Fruit fly (Drosophila melanogaster) whole organism, embryonic: Measurements from ENCODE around the gene CG10589.
A peak's percentile ranks its signal among the peaks of the same experiment; 100 is the strongest.

ENCODE experiments used
- ATbp ChIP-seq: fragments of 200-800 bp; sonication (Bioruptor generic); optimal IDR thresholded peaks from 2 replicates; lab custom pipeline; 2017; ENCODE audit warnings: missing biosample characterization, mild to moderate bottlenecking, missing genetic modification characterization, missing genetic modification reagents
- Abd-B ChIP-seq: fragments of 200-800 bp; sonication (Bioruptor generic); optimal IDR thresholded peaks from 2 replicates; lab custom pipeline; 2018; ENCODE audit warnings: missing biosample characterization, mild to moderate bottlenecking, missing genetic modification characterization, moderate library complexity
- CG11398 ChIP-seq: fragments of 200-800 bp; sonication (Bioruptor generic); optimal IDR thresholded peaks from 2 replicates; lab custom pipeline; 2016; ENCODE audit warnings: missing biosample characterization, missing genetic modification characterization
- CG11504 ChIP-seq: fragments of 200-800 bp; sonication (Bioruptor generic); optimal IDR thresholded peaks from 3 replicates; lab custom pipeline; 2019; ENCODE audit warnings: missing biosample characterization, mild to moderate bottlenecking, missing genetic modification characterization, moderate library complexity
- CG12236 ChIP-seq: fragments of 200-800 bp; sonication (Bioruptor generic); optimal IDR thresholded peaks from 2 replicates; lab custom pipeline; 2016; ENCODE audit warnings: missing biosample characterization, missing genetic modification characterization
- CG14014 ChIP-seq: fragments of 200-800 bp; sonication (Bioruptor generic); IDR thresholded peaks from 2 replicates; pipeline ENCODE4 v1.3.6; 2022; ENCODE audit warnings: missing biosample characterization, missing genetic modification characterization
- CG1529 ChIP-seq: fragments of 200-800 bp; sonication (Bioruptor generic); optimal IDR thresholded peaks from 3 replicates; lab custom pipeline; 2018; ENCODE audit warnings: missing biosample characterization, missing genetic modification characterization
- CG15601 ChIP-seq: fragments of 200-800 bp; sonication (Bioruptor generic); optimal IDR thresholded peaks from 3 replicates; lab custom pipeline; 2019; ENCODE audit warnings: missing biosample characterization, mild to moderate bottlenecking, missing genetic modification characterization, moderate library complexity
- CG15696 ChIP-seq: fragments of 200-800 bp; sonication (Bioruptor generic); optimal IDR thresholded peaks from 2 replicates; lab custom pipeline; 2019; ENCODE audit warnings: missing biosample characterization, mild to moderate bottlenecking, missing genetic modification characterization, moderate library complexity
- CG2678 ChIP-seq: fragments of 200-800 bp; sonication (Bioruptor generic); optimal IDR thresholded peaks from 3 replicates; lab custom pipeline; 2019; ENCODE audit warnings: missing biosample characterization, mild to moderate bottlenecking, missing genetic modification characterization, moderate library complexity
- CG2889 ChIP-seq: fragments of 200-800 bp; sonication (Bioruptor generic); IDR thresholded peaks from 3 replicates; pipeline ENCODE4 v1.3.6; 2022; ENCODE audit warnings: missing biosample characterization, missing genetic modification characterization
- CG3065 ChIP-seq: fragments of 200-800 bp; sonication (Bioruptor generic); optimal IDR thresholded peaks from 2 replicates; lab custom pipeline; 2016; ENCODE audit warnings: missing biosample characterization, missing genetic modification characterization
- CG34376 ChIP-seq: fragments of 200-800 bp; sonication (Bioruptor generic); optimal IDR thresholded peaks from 2 replicates; lab custom pipeline; 2018; ENCODE audit warnings: missing biosample characterization, mild to moderate bottlenecking, missing genetic modification characterization
- CG4282 ChIP-seq: fragments of 200-800 bp; sonication (Bioruptor generic); optimal IDR thresholded peaks from 2 replicates; lab custom pipeline; 2016; ENCODE audit warnings: missing biosample characterization, missing genetic modification characterization
- CG6813 ChIP-seq: fragments of 200-800 bp; sonication (Bioruptor generic); optimal IDR thresholded peaks from 2 replicates; lab custom pipeline; 2017; ENCODE audit warnings: missing biosample characterization, missing genetic modification characterization, mild to moderate bottlenecking, moderate library complexity, missing genetic modification reagents
- CG7271 ChIP-seq: fragments of 200-800 bp; sonication (Bioruptor generic); optimal IDR thresholded peaks from 2 replicates; lab custom pipeline; 2018; ENCODE audit warnings: missing biosample characterization, mild to moderate bottlenecking, missing genetic modification characterization, moderate library complexity
- CG7839 ChIP-seq: fragments of 200-800 bp; sonication (Bioruptor generic); optimal IDR thresholded peaks from 3 replicates; lab custom pipeline; 2018; ENCODE audit warnings: missing biosample characterization, mild to moderate bottlenecking, missing genetic modification characterization, moderate library complexity
- CG8388 ChIP-seq: fragments of 200-800 bp; sonication (Bioruptor generic); optimal IDR thresholded peaks from 2 replicates; lab custom pipeline; 2019; ENCODE audit warnings: missing biosample characterization, mild to moderate bottlenecking, missing genetic modification characterization, moderate library complexity
- CrebB ChIP-seq: fragments of 200-800 bp; sonication (Bioruptor generic); optimal IDR thresholded peaks from 3 replicates; lab custom pipeline; 2018; ENCODE audit warnings: missing biosample characterization, mild to moderate bottlenecking, missing genetic modification characterization
- D19A ChIP-seq: fragments of 200-800 bp; optimal IDR thresholded peaks from 3 replicates; lab custom pipeline; 2019; ENCODE audit warnings: missing biosample characterization, mild to moderate bottlenecking, missing genetic modification characterization, moderate library complexity
- Deaf1 ChIP-seq: fragments of 200-800 bp; optimal IDR thresholded peaks from 3 replicates; lab custom pipeline; 2019; ENCODE audit warnings: missing biosample characterization, mild to moderate bottlenecking, missing genetic modification characterization, moderate library complexity
- Dll ChIP-seq: fragments of 200-800 bp; sonication (Bioruptor generic); IDR thresholded peaks from 4 replicates; pipeline ENCODE4 v1.3.6; 2022; ENCODE audit warnings: missing biosample characterization, missing genetic modification characterization; ENCODE audit not compliant: partially characterized antibody
- ERR ChIP-seq: fragments of 200-800 bp; sonication (Bioruptor generic); optimal IDR thresholded peaks from 2 replicates; lab custom pipeline; 2016; ENCODE audit warnings: missing biosample characterization, missing genetic modification characterization
- Fer2 ChIP-seq: fragments of 200-800 bp; sonication (Bioruptor generic); optimal IDR thresholded peaks from 2 replicates; lab custom pipeline; 2018; ENCODE audit warnings: missing biosample characterization, mild to moderate bottlenecking, missing genetic modification characterization, moderate library complexity
- HHEX ChIP-seq: fragments of 200-800 bp; sonication (Bioruptor generic); optimal IDR thresholded peaks from 3 replicates; lab custom pipeline; 2017; ENCODE audit warnings: missing biosample characterization, mild to moderate bottlenecking, missing genetic modification characterization, missing genetic modification reagents
- Hsf ChIP-seq: fragments of 200-800 bp; sonication (Bioruptor generic); optimal IDR thresholded peaks from 3 replicates; lab custom pipeline; 2016; ENCODE audit warnings: missing biosample characterization, missing genetic modification characterization
- Poxn ChIP-seq: fragments of 200-800 bp; sonication (Bioruptor generic); IDR thresholded peaks from 2 replicates; pipeline ENCODE4 v1.3.6; 2022; ENCODE audit warnings: missing biosample characterization, missing genetic modification characterization
- Ssrp ChIP-seq: fragments of 200-800 bp; sonication (Bioruptor generic); optimal IDR thresholded peaks from 2 replicates; lab custom pipeline; 2018; ENCODE audit warnings: missing biosample characterization, mild to moderate bottlenecking, missing genetic modification characterization, moderate library complexity
- crp ChIP-seq, 2 experiments: fragments of 200-800 bp; sonication (Bioruptor generic); optimal IDR thresholded peaks; 2 replicates in 1 of 2; 3 replicates in 1 of 2; lab custom pipeline; 2017; ENCODE audit warnings: missing biosample characterization in 2 of 2, missing genetic modification characterization in 2 of 2, mild to moderate bottlenecking in 1 of 2, moderate library complexity in 1 of 2
- dimm ChIP-seq: fragments of 200-800 bp; sonication (Bioruptor generic); IDR thresholded peaks from 2 replicates; pipeline ENCODE4 v1.3.6; 2022; ENCODE audit warnings: missing biosample characterization, missing genetic modification characterization
- dmrt99B ChIP-seq: fragments of 200-800 bp; sonication (Bioruptor generic); optimal IDR thresholded peaks from 2 replicates; lab custom pipeline; 2018; ENCODE audit warnings: missing biosample characterization, mild to moderate bottlenecking, missing genetic modification characterization, moderate library complexity
- eve ChIP-seq, 2 experiments: fragments of >200 bp; optimal IDR thresholded peaks; 2 replicates each; lab custom pipeline; 2017; ENCODE audit warnings: missing biosample characterization in 2 of 2, missing genetic modification characterization in 2 of 2
- fru ChIP-seq: fragments of >200 bp; optimal IDR thresholded peaks from 2 replicates; lab custom pipeline; 2017
- gce ChIP-seq: fragments of 200-800 bp; sonication (Bioruptor generic); IDR thresholded peaks from 3 replicates; pipeline ENCODE4 v1.3.6; 2022; ENCODE audit warnings: missing biosample characterization, missing genetic modification characterization
- gro ChIP-seq: fragments of 200-800 bp; sonication (Bioruptor generic); optimal IDR thresholded peaks from 2 replicates; lab custom pipeline; 2016; ENCODE audit warnings: missing biosample characterization, missing genetic modification characterization
- gsb ChIP-seq: fragments of 200-800 bp; sonication (Bioruptor generic); IDR thresholded peaks from 2 replicates; pipeline ENCODE4 v1.3.6; 2022; ENCODE audit warnings: missing biosample characterization, missing genetic modification characterization
- hkb ChIP-seq, 2 experiments: fragments of 200-800 bp in 1 of 2; fragments of >200 bp in 1 of 2; sonication (Bioruptor generic) in 1 of 2; IDR thresholded peaks in 1 of 2; optimal IDR thresholded peaks in 1 of 2; 2 replicates each; pipeline versions ENCODE4 v1.3.6 to Lab custom; 2017 to 2022; ENCODE audit warnings: missing biosample characterization in 1 of 2, missing genetic modification characterization in 1 of 2
- ind ChIP-seq: fragments of 200-800 bp; sonication (Bioruptor generic); optimal IDR thresholded peaks from 3 replicates; lab custom pipeline; 2016; ENCODE audit warnings: missing biosample characterization, missing genetic modification characterization
- jigr1 ChIP-seq: fragments of 200-800 bp; sonication (Bioruptor generic); IDR thresholded peaks from 3 replicates; pipeline ENCODE4 v1.3.6; 2022; ENCODE audit warnings: missing biosample characterization, missing genetic modification characterization
- lbe ChIP-seq: fragments of 200-800 bp; sonication (Bioruptor generic); optimal IDR thresholded peaks from 2 replicates; lab custom pipeline; 2016; ENCODE audit warnings: missing biosample characterization, mild to moderate bottlenecking, missing genetic modification characterization
- mld ChIP-seq: fragments of 200-800 bp; sonication (Bioruptor generic); IDR thresholded peaks from 3 replicates; pipeline ENCODE4 v1.3.6; 2022; ENCODE audit warnings: missing biosample characterization, missing genetic modification characterization; ENCODE audit not compliant: partially characterized antibody
- onecut ChIP-seq: fragments of 200-800 bp; sonication (Bioruptor generic); IDR thresholded peaks from 2 replicates; pipeline ENCODE4 v1.3.6; 2022; ENCODE audit warnings: missing biosample characterization, missing genetic modification characterization
- pho ChIP-seq: fragments of 200-800 bp; sonication (Bioruptor generic); optimal IDR thresholded peaks from 2 replicates; lab custom pipeline; 2016; ENCODE audit warnings: missing biosample characterization, missing genetic modification characterization
- repo ChIP-seq: fragments of 200-800 bp; sonication (Bioruptor generic); optimal IDR thresholded peaks from 2 replicates; lab custom pipeline; 2016; ENCODE audit warnings: missing biosample characterization, missing genetic modification characterization
- stc ChIP-seq: fragments of 200-800 bp; sonication (Bioruptor generic); IDR thresholded peaks from 2 replicates; pipeline ENCODE4 v1.3.6; 2022; ENCODE audit warnings: missing biosample characterization, missing genetic modification characterization
- tgo ChIP-seq: fragments of 200-800 bp; sonication (Bioruptor generic); IDR thresholded peaks from 3 replicates; pipeline ENCODE4 v1.3.6; 2022; ENCODE audit warnings: missing biosample characterization, missing genetic modification characterization
- zf30C ChIP-seq: fragments of 200-800 bp; sonication (Bioruptor generic); optimal IDR thresholded peaks from 3 replicates; lab custom pipeline; 2018; ENCODE audit warnings: missing biosample characterization, mild to moderate bottlenecking, missing genetic modification characterization
- zfh2 ChIP-seq: fragments of 200-800 bp; sonication (Bioruptor generic); optimal IDR thresholded peaks from 2 replicates; lab custom pipeline; 2016; ENCODE audit warnings: missing biosample characterization, missing genetic modification characterization

Gene CG10589

DNA sequence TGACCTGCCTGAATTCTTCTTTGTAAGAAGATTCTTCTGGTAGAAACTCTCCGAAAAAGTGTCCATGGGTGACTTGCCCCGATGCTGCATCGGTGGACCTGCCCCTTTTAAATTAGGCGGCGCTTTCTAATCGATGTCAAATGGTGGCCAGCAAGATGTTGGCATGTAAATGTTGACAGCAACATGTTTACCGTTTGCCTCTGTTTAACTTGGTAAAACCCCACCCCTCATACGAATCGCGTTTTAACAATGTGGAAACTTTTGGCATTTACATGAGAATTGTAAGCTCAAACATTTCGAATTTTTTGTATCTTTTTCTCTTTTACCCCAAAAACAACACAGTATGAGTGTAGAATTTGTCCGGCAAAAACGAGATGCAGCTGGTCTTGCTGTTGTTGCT lies 48.8 kb downstream of the CG10589 start (continued):
- TF ChIP-seq Hsf: no peak
- no peak for TF ChIP-seq ERR (GFP tag; lab: Kevin White, UChicago)
- TF ChIP-seq CG15696 (tag; lab: Kevin White, UChicago): no peak
- no peak for TF ChIP-seq CG7839 (tag; lab: Kevin White, UChicago)

DNA sequence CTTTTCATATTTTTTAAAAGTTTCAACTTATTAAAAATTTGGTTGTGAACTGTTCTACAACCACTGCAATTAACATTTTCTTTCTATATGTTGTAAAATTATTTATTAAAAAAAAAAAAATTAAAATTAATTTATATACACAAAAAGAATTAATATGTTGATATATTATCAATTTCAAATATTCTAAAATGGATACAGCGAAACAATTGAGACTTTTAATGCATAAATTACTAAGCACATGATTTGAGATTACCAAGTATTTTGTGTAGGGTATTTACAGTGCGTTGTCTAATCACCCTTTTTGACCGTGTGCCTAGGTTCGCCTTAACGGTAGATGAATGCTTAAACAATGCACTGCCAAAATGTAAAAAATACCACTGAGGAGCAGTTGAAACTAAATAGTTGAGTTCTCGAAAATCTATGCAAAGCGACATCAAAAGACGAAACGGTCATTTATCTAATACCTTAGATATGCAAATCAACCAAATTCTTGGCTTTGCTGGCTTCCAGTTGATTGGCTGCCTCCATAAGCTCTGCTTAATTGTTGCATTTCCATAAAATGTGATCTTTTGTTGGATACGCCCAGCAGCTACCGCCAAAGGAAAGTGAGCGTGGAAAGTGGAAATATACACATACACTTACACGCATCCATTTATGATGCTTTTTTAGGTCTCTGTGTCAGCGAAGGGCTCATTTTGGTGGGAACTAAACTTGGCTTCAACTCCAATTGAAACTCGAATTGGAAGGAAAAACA lies 49.5 kb downstream of the CG10589 start:
- TF ChIP-seq CG8388 (GFP tag; lab: Kevin White, UChicago): peak; percentile 6
- TF ChIP-seq CG4282 (GFP tag; lab: Kevin White, UChicago): no peak
- no peak for TF ChIP-seq CG7271 (tag; lab: Kevin White, UChicago)
- TF ChIP-seq CG6813 (GFP tag; lab: Kevin White, UChicago): no peak
- no peak for TF ChIP-seq Deaf1 (tag; lab: Kevin White, UChicago)
- no peak for TF ChIP-seq gce
- no peak for TF ChIP-seq crp (GFP tag; optimal IDR thresholded peaks at IDR 0.05; lab: Kevin White, UChicago)
- TF ChIP-seq stc (GFP tag; lab: Robert Waterston, UW): no peak
- TF ChIP-seq HHEX (GFP tag; lab: Kevin White, UChicago): no peak
- TF ChIP-seq CG11504: no peak
- TF ChIP-seq CG11398 (GFP tag; lab: Kevin White, UChicago): no peak
- TF ChIP-seq Abd-B (GFP tag; lab: Kevin White, UChicago): no peak
- TF ChIP-seq repo: no peak
- TF ChIP-seq CrebB: no peak
- TF ChIP-seq dmrt99B: peak; percentile 27
- TF ChIP-seq tgo: no peak
- peak; percentile 7 for TF ChIP-seq ATbp (GFP tag; lab: Kevin White, UChicago)
- no peak for TF ChIP-seq gro
- TF ChIP-seq Poxn: no peak
- TF ChIP-seq Dll (GFP tag; lab: Robert Waterston, UW): no peak
- no peak for TF ChIP-seq zfh2
- TF ChIP-seq CG12236 (GFP tag; lab: Kevin White, UChicago): no peak
- no peak for TF ChIP-seq Ssrp (tag; lab: Kevin White, UChicago)
- no peak for TF ChIP-seq zf30C (GFP tag; lab: Kevin White, UChicago)
- no peak for TF ChIP-seq CG1529 (GFP tag; lab: Kevin White, UChicago)
- TF ChIP-seq D19A (tag; lab: Kevin White, UChicago): peak; percentile 72
- TF ChIP-seq mld (GFP tag; lab: Robert Waterston, UW): no peak
- no peak for TF ChIP-seq lbe (GFP tag; lab: Kevin White, UChicago)
- TF ChIP-seq dimm (GFP tag; lab: Robert Waterston, UW): no peak
- no peak for TF ChIP-seq CG3065
- no peak for TF ChIP-seq CG2889 (GFP tag; lab: Robert Waterston, UW)
- TF ChIP-seq CG2678 (tag; lab: Kevin White, UChicago): no peak
- no peak for TF ChIP-seq fru (lab: Kevin White, UChicago)
- TF ChIP-seq gsb (GFP tag; lab: Robert Waterston, UW): no peak
- TF ChIP-seq onecut: no peak
- no peak for TF ChIP-seq Fer2 (tag; lab: Kevin White, UChicago)
- peak; percentile 4 for TF ChIP-seq CG15601 (tag; lab: Kevin White, UChicago)
- TF ChIP-seq CG7839 (tag; lab: Kevin White, UChicago): no peak
- no peak for TF ChIP-seq CG34376
- no peak for TF ChIP-seq CG14014 (GFP tag; lab: Robert Waterston, UW)
- TF ChIP-seq jigr1 (GFP tag; lab: Robert Waterston, UW): no peak
- TF ChIP-seq ind (GFP tag; lab: Kevin White, UChicago): no peak
- TF ChIP-seq pho: no peak
- peak in 1 of 2 experiments; percentile 43 for TF ChIP-seq eve (GFP tag; optimal IDR thresholded peaks at IDR 0.05; lab: Kevin White, UChicago)
- TF ChIP-seq hkb (optimal IDR thresholded peaks at IDR 0.05; lab: Kevin White, UChicago): no peak
- no peak for TF ChIP-seq hkb (GFP tag; IDR thresholded peaks at IDR 0.05; lab: Robert Waterston, UW)
